Fruit fly (Drosophila melanogaster): ENCODE data around the gene Pdp1.

dm6 chr3L:7904560-7904959, 37.4 kb upstream of the Pdp1 start:
- TF ChIP-seq CG8478 (optimal IDR thresholded peaks at IDR 0.05) = no peak
- no peak for TF ChIP-seq CTCF (optimal IDR thresholded peaks at IDR 0.05)
